Worm (Caenorhabditis elegans) whole organism, young adult: Measurements from ENCODE around the gene F07H5.7.

Experiments used
- C06A6.2 ChIP-seq: fragments of 200-800 bp; sonication (Bioruptor generic); conservative IDR thresholded peaks from 2 replicates; pipeline ENCODE4 v1.3.6; 2022; ENCODE audit warnings: missing genetic modification characterization, missing compliant biosample characterization
- D2030.7 ChIP-seq: fragments of 200-800 bp; sonication (Bioruptor generic); IDR thresholded peaks from 2 replicates; pipeline ENCODE4 v1.3.6; 2022; ENCODE audit warnings: missing genetic modification reagents, missing genetic modification characterization, missing compliant biosample characterization
- F33H1.4 ChIP-seq: fragments of 200-800 bp; sonication (Bioruptor generic); IDR thresholded peaks from 2 replicates; pipeline ENCODE4 v1.3.6; 2022; ENCODE audit warnings: missing genetic modification reagents, missing genetic modification characterization, missing compliant biosample characterization
- F37B4.10 ChIP-seq: fragments of 200-800 bp; sonication (Bioruptor generic); IDR thresholded peaks from 2 replicates; pipeline ENCODE4 v1.3.6; 2022; ENCODE audit warnings: missing genetic modification characterization, missing compliant biosample characterization
- F49E8.2 ChIP-seq: sonication (generic microtip); optimal IDR thresholded peaks from 3 replicates; lab custom pipeline; 2017; ENCODE audit warnings: missing genetic modification characterization, mild to moderate bottlenecking, missing compliant biosample characterization, antibody characterized with exemption, moderate library complexity; ENCODE audit not compliant: insufficient read depth
- F57C9.4 ChIP-seq: sonication (generic microtip); optimal IDR thresholded peaks from 2 replicates; lab custom pipeline; 2017; ENCODE audit warnings: mild to moderate bottlenecking, missing genetic modification characterization, missing compliant biosample characterization
- K12H6.12 ChIP-seq: fragments of 200-800 bp; sonication (Bioruptor generic); optimal IDR thresholded peaks from 2 replicates; lab custom pipeline; 2018; ENCODE audit warnings: mild to moderate bottlenecking, missing genetic modification characterization, missing compliant biosample characterization
- T07F8.4 ChIP-seq: sonication (generic microtip); optimal IDR thresholded peaks from 2 replicates; lab custom pipeline; 2016; ENCODE audit warnings: mild to moderate bottlenecking, missing genetic modification characterization, moderate library complexity, missing compliant biosample characterization
- T26A5.8 ChIP-seq: sonication (generic microtip); optimal IDR thresholded peaks from 2 replicates; lab custom pipeline; 2016; ENCODE audit warnings: missing genetic modification characterization, missing compliant biosample characterization
- Y53F4B.3 ChIP-seq: fragments of 200-800 bp; sonication (Bioruptor generic); IDR thresholded peaks from 2 replicates; pipeline ENCODE4 v1.3.6; 2022; ENCODE audit warnings: missing genetic modification reagents, missing genetic modification characterization, missing compliant biosample characterization
- Y95B8A.8 ChIP-seq: fragments of 200-800 bp; sonication (Bioruptor generic); IDR thresholded peaks from 2 replicates; pipeline ENCODE4 v1.3.6; 2022; ENCODE audit warnings: missing genetic modification reagents, missing genetic modification characterization, missing compliant biosample characterization
- ZK185.1 ChIP-seq: sonication (generic microtip); optimal IDR thresholded peaks from 2 replicates; lab custom pipeline; 2016; ENCODE audit warnings: mild to moderate bottlenecking, missing genetic modification characterization, missing compliant biosample characterization; ENCODE audit not compliant: poor library complexity, severe bottlenecking
- attf-3 ChIP-seq: fragments of 200-800 bp; sonication (Bioruptor generic); conservative IDR thresholded peaks from 2 replicates; pipeline ENCODE4 v1.3.6; 2022; ENCODE audit warnings: missing genetic modification reagents, missing genetic modification characterization, missing compliant biosample characterization
- attf-5 ChIP-seq: fragments of 200-800 bp; sonication (Bioruptor generic); optimal IDR thresholded peaks from 2 replicates; lab custom pipeline; 2018; ENCODE audit warnings: mild to moderate bottlenecking, missing genetic modification characterization, missing compliant biosample characterization
- bed-2 ChIP-seq: fragments of 200-800 bp; sonication (Bioruptor generic); IDR thresholded peaks from 2 replicates; pipeline ENCODE4 v1.3.6; 2022; ENCODE audit warnings: missing genetic modification reagents, missing genetic modification characterization, missing compliant biosample characterization
- ceh-100 ChIP-seq: fragments of 200-800 bp; sonication (Bioruptor generic); IDR thresholded peaks from 2 replicates; pipeline ENCODE4 v1.3.6; 2022; ENCODE audit warnings: missing genetic modification reagents, missing genetic modification characterization, missing compliant biosample characterization
- ceh-27 ChIP-seq: fragments of 200-800 bp; sonication (Bioruptor generic); optimal IDR thresholded peaks from 2 replicates; lab custom pipeline; 2018; ENCODE audit warnings: mild to moderate bottlenecking, missing genetic modification characterization, moderate library complexity, missing compliant biosample characterization
- ceh-91 ChIP-seq: fragments of 200-800 bp; sonication (Bioruptor generic); IDR thresholded peaks from 2 replicates; pipeline ENCODE4 v1.3.6; 2022; ENCODE audit warnings: missing genetic modification reagents, missing genetic modification characterization, missing compliant biosample characterization
- chd-7 ChIP-seq: sonication (generic microtip); optimal IDR thresholded peaks from 2 replicates; lab custom pipeline; 2016; ENCODE audit warnings: mild to moderate bottlenecking, missing genetic modification characterization, moderate library complexity, missing compliant biosample characterization
- dox-1 ChIP-seq: fragments of 200-800 bp; sonication (Bioruptor generic); IDR thresholded peaks from 2 replicates; pipeline ENCODE4 v1.3.6; 2022; ENCODE audit warnings: missing genetic modification reagents, missing genetic modification characterization, missing compliant biosample characterization
- efl-1 ChIP-seq: fragments of 150-350 bp; optimal IDR thresholded peaks from 2 replicates; lab custom pipeline; 2014; ENCODE audit warnings: missing biosample characterization, missing genetic modification reagents, missing genetic modification characterization
- egrh-3 ChIP-seq: fragments of 200-800 bp; sonication (Bioruptor generic); IDR thresholded peaks from 2 replicates; pipeline ENCODE4 v1.3.6; 2022; ENCODE audit warnings: missing genetic modification reagents, missing genetic modification characterization, missing compliant biosample characterization
- ekl-4 ChIP-seq: fragments of 200-800 bp; sonication (Bioruptor generic); IDR thresholded peaks from 2 replicates; pipeline ENCODE4 v1.3.6; 2022; ENCODE audit warnings: missing genetic modification reagents, missing genetic modification characterization, missing compliant biosample characterization
- fkh-3 ChIP-seq: sonication (generic microtip); optimal IDR thresholded peaks from 2 replicates; lab custom pipeline; 2016; ENCODE audit warnings: mild to moderate bottlenecking, missing genetic modification characterization, missing compliant biosample characterization
- hmg-1.2 ChIP-seq: fragments of 200-800 bp; sonication (Bioruptor generic); IDR thresholded peaks from 2 replicates; pipeline ENCODE4 v1.3.6; 2022; ENCODE audit warnings: missing genetic modification reagents, missing genetic modification characterization, missing compliant biosample characterization
- hmg-20 ChIP-seq: fragments of 200-800 bp; sonication (Bioruptor generic); IDR thresholded peaks from 2 replicates; pipeline ENCODE4 v1.3.6; 2022; ENCODE audit warnings: missing genetic modification reagents, missing genetic modification characterization, missing compliant biosample characterization
- madf-10 ChIP-seq: sonication (generic microtip); optimal IDR thresholded peaks from 2 replicates; lab custom pipeline; 2016; ENCODE audit warnings: mild to moderate bottlenecking, missing genetic modification characterization, missing compliant biosample characterization
- madf-3 ChIP-seq: fragments of 200-800 bp; sonication (Bioruptor generic); IDR thresholded peaks from 2 replicates; pipeline ENCODE4 v1.3.6; 2022; ENCODE audit warnings: missing genetic modification reagents, missing genetic modification characterization, missing compliant biosample characterization
- mcd-1 ChIP-seq: fragments of 200-800 bp; sonication (Bioruptor generic); IDR thresholded peaks from 2 replicates; pipeline ENCODE4 v1.3.6; 2022; ENCODE audit warnings: missing genetic modification reagents, missing genetic modification characterization, missing compliant biosample characterization
- nfya-1 ChIP-seq: sonication (generic microtip); optimal IDR thresholded peaks from 2 replicates; lab custom pipeline; 2017; ENCODE audit warnings: antibody characterized with exemption, missing compliant biosample characterization, missing genetic modification characterization, borderline replicate concordance; ENCODE audit not compliant: insufficient read depth
- nhr-179 ChIP-seq: sonication (generic microtip); optimal IDR thresholded peaks from 2 replicates; lab custom pipeline; 2016; ENCODE audit warnings: mild to moderate bottlenecking, missing genetic modification characterization, missing compliant biosample characterization
- rcor-1 ChIP-seq: fragments of 200-800 bp; sonication (Bioruptor generic); IDR thresholded peaks from 2 replicates; pipeline ENCODE4 v1.3.6; 2022; ENCODE audit warnings: missing genetic modification reagents, missing genetic modification characterization, missing compliant biosample characterization
- repo-1 ChIP-seq: sonication (generic microtip); optimal IDR thresholded peaks from 2 replicates; lab custom pipeline; 2017; ENCODE audit warnings: mild to moderate bottlenecking, missing genetic modification characterization, missing compliant biosample characterization
- snpc-1.3 ChIP-seq: sonication (generic microtip); optimal IDR thresholded peaks from 2 replicates; lab custom pipeline; 2017; ENCODE audit warnings: missing genetic modification characterization, mild to moderate bottlenecking, missing compliant biosample characterization, antibody characterized with exemption, moderate library complexity, missing genotype, missing genetic modification reagents; ENCODE audit not compliant: insufficient read depth
- somi-1 ChIP-seq: fragments of 200-800 bp; sonication (Bioruptor generic); optimal IDR thresholded peaks from 2 replicates; lab custom pipeline; 2018; ENCODE audit warnings: mild to moderate bottlenecking, missing genetic modification characterization, missing compliant biosample characterization
- tbx-9 ChIP-seq: sonication (generic microtip); optimal IDR thresholded peaks from 2 replicates; lab custom pipeline; 2016; ENCODE audit warnings: borderline replicate concordance, missing genetic modification characterization, inconsistent platforms, missing compliant biosample characterization
- tlf-1 ChIP-seq: fragments of 200-800 bp; sonication (Bioruptor generic); optimal IDR thresholded peaks from 2 replicates; lab custom pipeline; 2018; ENCODE audit warnings: mild to moderate bottlenecking, missing genetic modification characterization, missing compliant biosample characterization
- unc-130 ChIP-seq: sonication (generic microtip); optimal IDR thresholded peaks from 2 replicates; lab custom pipeline; 2016; ENCODE audit warnings: missing genetic modification reagents, missing genetic modification characterization, missing compliant biosample characterization
- unc-62 ChIP-seq: fragments of 150-350 bp; optimal IDR thresholded peaks from 2 replicates; lab custom pipeline; 2014; ENCODE audit warnings: missing biosample characterization, missing genetic modification reagents, missing genetic modification characterization
- xnd-1 ChIP-seq: sonication (generic microtip); optimal IDR thresholded peaks from 2 replicates; lab custom pipeline; 2016; ENCODE audit warnings: missing genotype, missing genetic modification reagents, missing genetic modification characterization, missing compliant biosample characterization
- zfh-2 ChIP-seq: fragments of 200-800 bp; sonication (Bioruptor generic); conservative IDR thresholded peaks from 2 replicates; pipeline ENCODE4 v1.3.6; 2022; ENCODE audit warnings: missing genetic modification reagents, missing genetic modification characterization, missing compliant biosample characterization
- ztf-18 ChIP-seq: sonication (generic microtip); optimal IDR thresholded peaks from 2 replicates; lab custom pipeline; 2016; ENCODE audit warnings: missing genotype, mild to moderate bottlenecking, missing genetic modification characterization, missing compliant biosample characterization
- ztf-26 ChIP-seq: sonication (generic microtip); optimal IDR thresholded peaks from 2 replicates; lab custom pipeline; 2017; ENCODE audit warnings: missing genetic modification characterization, missing compliant biosample characterization

F07H5.7 gene

ce11 chrII:8796391-8796790 is 2.4 kb upstream of the F07H5.7 start:
- TF ChIP-seq hmg-20 (GFP tag; lab: Robert Waterston, UW): 0 out of 2 replicates have a peak, but pooled peaks have one; percentile 17
- peak; percentile 63 for TF ChIP-seq somi-1 (GFP tag; lab: Kevin White, UChicago)
- peak; percentile 41; the same call in 1 of the 2 replicates for TF ChIP-seq egrh-3 (GFP tag; lab: Robert Waterston, UW)
- no peak for TF ChIP-seq unc-130 (GFP tag; lab: Kevin White, UChicago)
- peak; percentile 26 for TF ChIP-seq attf-5
- peak; percentile 94 for TF ChIP-seq K12H6.12 (tag; lab: Kevin White, UChicago)
- no peak for TF ChIP-seq ceh-91 (GFP tag; lab: Robert Waterston, UW)
- no peak for TF ChIP-seq ekl-4 (GFP tag; lab: Robert Waterston, UW)
- TF ChIP-seq fkh-3 (tag; lab: Kevin White, UChicago): no peak
- peak; percentile 5 for TF ChIP-seq ztf-18 (tag; lab: Kevin White, UChicago)
- no peak for TF ChIP-seq repo-1 (tag; lab: Kevin White, UChicago)
- peak; percentile 31 for TF ChIP-seq ZK185.1 (tag; lab: Kevin White, UChicago)
- 0 out of 2 replicates have a peak, but pooled peaks have one; percentile 17 for TF ChIP-seq C06A6.2 (GFP tag; lab: Robert Waterston, UW)
- TF ChIP-seq T07F8.4: no peak
- TF ChIP-seq F57C9.4 (tag; lab: Kevin White, UChicago): no peak
- TF ChIP-seq chd-7: peak; percentile 66
- peak; percentile 79 for TF ChIP-seq ceh-27
- TF ChIP-seq madf-10: peak; percentile 8
- TF ChIP-seq, all 124 proteins: peak for 11

- TF ChIP-seq xnd-1 (tag; lab: Kevin White, UChicago): no peak
- TF ChIP-seq madf-3 (GFP tag; lab: Robert Waterston, UW): no peak
- TF ChIP-seq nhr-179 (tag; lab: Kevin White, UChicago): no peak
- no peak for TF ChIP-seq tbx-9
- TF ChIP-seq attf-3 (GFP tag; lab: Robert Waterston, UW): no peak
- no peak for TF ChIP-seq hmg-1.2 (GFP tag; lab: Robert Waterston, UW)
- no peak for TF ChIP-seq Y53F4B.3 (GFP tag; lab: Robert Waterston, UW)
- no peak for TF ChIP-seq rcor-1
Measured at ce11 chrII:8795227-8795626, 1.3 kb upstream of the F07H5.7 start.

- TF ChIP-seq ceh-100 (GFP tag; lab: Robert Waterston, UW): no peak
- no peak for TF ChIP-seq mcd-1
- no peak for TF ChIP-seq Y95B8A.8 (GFP tag; lab: Robert Waterston, UW)
- TF ChIP-seq F33H1.4 (GFP tag; lab: Robert Waterston, UW): no peak
- no peak for TF ChIP-seq D2030.7 (GFP tag; lab: Robert Waterston, UW)
- TF ChIP-seq ztf-26 (tag; lab: Kevin White, UChicago): no peak
- TF ChIP-seq T26A5.8 (tag; lab: Kevin White, UChicago): no peak
- TF ChIP-seq nfya-1 (tag; lab: Kevin White, UChicago): no peak
Measured at ce11 chrII:8792640-8793039, 1.3 kb downstream of the F07H5.7 start, which contains the start of gene idpa-2. Gene idpa-2, minus strand, starts transcription at chrII:8792740.

ce11 chrII:8789828-8790558 is 4.0 kb downstream of the F07H5.7 start, which contains the start of gene F07H5.13:
Gene F07H5.13, plus strand, starts transcription at chrII:8790557.
- TF ChIP-seq madf-3 (GFP tag; lab: Robert Waterston, UW): no peak
- TF ChIP-seq ekl-4 (GFP tag; lab: Robert Waterston, UW): 0 out of 2 replicates have a peak, but pooled peaks have one; percentile 34
- TF ChIP-seq tlf-1 (GFP tag; lab: Kevin White, UChicago): peak; percentile 22
- TF ChIP-seq efl-1 (GFP tag; lab: Kevin White, UChicago): no peak
- TF ChIP-seq F49E8.2 (tag; lab: Kevin White, UChicago): no peak
- no peak for TF ChIP-seq attf-3 (GFP tag; lab: Robert Waterston, UW)
- no peak for TF ChIP-seq unc-62 (GFP tag; lab: Kevin White, UChicago)
- no peak for TF ChIP-seq snpc-1.3 (tag; lab: Kevin White, UChicago)
- no peak for TF ChIP-seq attf-5
- no peak for TF ChIP-seq dox-1 (GFP tag; lab: Robert Waterston, UW)
- no peak for TF ChIP-seq bed-2 (GFP tag; lab: Robert Waterston, UW)
- TF ChIP-seq F37B4.10 (GFP tag; lab: Robert Waterston, UW): no peak
- TF ChIP-seq mcd-1: no peak
- TF ChIP-seq zfh-2 (GFP tag; lab: Robert Waterston, UW): no peak
